Worm (Caenorhabditis elegans): Measurements from ENCODE around the gene T19C3.2.

Gene T19C3.2

ce11 chrIII:568815-569214 is 48.6 kb downstream of the T19C3.2 start:
- TF ChIP-seq nhr-67 (tag; optimal IDR thresholded peaks at IDR 0.05) (no peak), jun-1 (tag; optimal IDR thresholded peaks at IDR 0.05) (no peak), ama-1 (optimal IDR thresholded peaks at IDR 0.05) (no peak), lin-15B (tag; optimal IDR thresholded peaks at IDR 0.05) (no peak), nhr-77 (tag; optimal IDR thresholded peaks at IDR 0.05) (no peak), hmg-11 (tag; optimal IDR thresholded peaks at IDR 0.05) (no peak), unc-39 (tag; optimal IDR thresholded peaks at IDR 0.05) (no peak), aly-2 (tag; optimal IDR thresholded peaks at IDR 0.05) (no peak), ceh-82 (tag; optimal IDR thresholded peaks at IDR 0.05) (no peak), tbx-2 (tag; optimal IDR thresholded peaks at IDR 0.05) (no peak)
